Fruit fly (Drosophila melanogaster) whole organism, prepupa: ENCODE data around the gene CG31810.

Source experiments
- CG11294 ChIP-seq: fragments of 200-800 bp; sonication (Bioruptor generic); IDR thresholded peaks from 2 replicates; pipeline ENCODE4 v1.3.6; 2022; ENCODE audit warnings: missing biosample characterization, missing genetic modification characterization
- CG11762 ChIP-seq: fragments of 200-800 bp; sonication (Bioruptor generic); optimal IDR thresholded peaks from 3 replicates; lab custom pipeline; 2016; ENCODE audit warnings: missing biosample characterization, missing genetic modification characterization; ENCODE audit not compliant: insufficient read depth
- CG11902 ChIP-seq: fragments of 200-800 bp; sonication (Bioruptor generic); optimal IDR thresholded peaks from 3 replicates; lab custom pipeline; 2016; ENCODE audit warnings: missing biosample characterization, missing genetic modification characterization
- CG1621 ChIP-seq: fragments of 200-800 bp; sonication (Bioruptor generic); optimal IDR thresholded peaks from 3 replicates; lab custom pipeline; 2018; ENCODE audit warnings: missing biosample characterization, mild to moderate bottlenecking, missing genetic modification characterization
- CG31627 ChIP-seq: fragments of 200-800 bp; sonication (Bioruptor generic); optimal IDR thresholded peaks from 3 replicates; lab custom pipeline; 2016; ENCODE audit warnings: missing biosample characterization, missing genetic modification characterization
- CG34406 ChIP-seq: fragments of 200-800 bp; sonication (Bioruptor generic); optimal IDR thresholded peaks from 3 replicates; lab custom pipeline; 2016; ENCODE audit warnings: missing biosample characterization, missing genetic modification characterization
- CG6163 ChIP-seq: fragments of 200-800 bp; sonication (Bioruptor generic); IDR thresholded peaks from 3 replicates; pipeline ENCODE4 v1.3.6; 2022; ENCODE audit warnings: missing biosample characterization, missing genetic modification characterization
- CG6276 ChIP-seq: fragments of 200-800 bp; sonication (Bioruptor generic); optimal IDR thresholded peaks from 2 replicates; lab custom pipeline; 2017; ENCODE audit warnings: missing biosample characterization, mild to moderate bottlenecking, missing genetic modification characterization
- CG6808 ChIP-seq: fragments of 200-800 bp; sonication (Bioruptor generic); optimal IDR thresholded peaks from 3 replicates; lab custom pipeline; 2017; ENCODE audit warnings: missing biosample characterization, missing genetic modification characterization, mild to moderate bottlenecking, moderate library complexity, missing genetic modification reagents
- CG7368 ChIP-seq: fragments of 200-800 bp; sonication (Bioruptor generic); optimal IDR thresholded peaks from 3 replicates; lab custom pipeline; 2016; ENCODE audit warnings: missing biosample characterization, missing genetic modification characterization
- CG9139 ChIP-seq: fragments of 200-800 bp; sonication (Bioruptor generic); optimal IDR thresholded peaks from 3 replicates; lab custom pipeline; 2017; ENCODE audit warnings: missing biosample characterization, mild to moderate bottlenecking, missing genetic modification characterization
- Eip93F ChIP-seq: fragments of 200-800 bp; sonication (Bioruptor generic); optimal IDR thresholded peaks from 2 replicates; lab custom pipeline; 2016; ENCODE audit warnings: missing biosample characterization, mild to moderate bottlenecking, missing genetic modification characterization
- Ets21C ChIP-seq: fragments of 200-800 bp; sonication (Bioruptor generic); optimal IDR thresholded peaks from 3 replicates; lab custom pipeline; 2016; ENCODE audit warnings: missing biosample characterization, missing genetic modification characterization
- Ets96B ChIP-seq: fragments of 200-800 bp; optimal IDR thresholded peaks from 2 replicates; lab custom pipeline; 2019; ENCODE audit warnings: missing biosample characterization, mild to moderate bottlenecking, missing genetic modification characterization, moderate library complexity
- Hr38 ChIP-seq: sonication (Bioruptor generic); optimal IDR thresholded peaks from 2 replicates; lab custom pipeline; 2016; ENCODE audit warnings: missing biosample characterization, missing genetic modification characterization
- Hr39 ChIP-seq: fragments of 200-800 bp; sonication (Bioruptor generic); optimal IDR thresholded peaks from 2 replicates; lab custom pipeline; 2016; ENCODE audit warnings: missing biosample characterization, missing genetic modification characterization
- Hr4 ChIP-seq: fragments of 200-800 bp; sonication (Bioruptor generic); optimal IDR thresholded peaks from 3 replicates; lab custom pipeline; 2016; ENCODE audit warnings: missing biosample characterization, missing genetic modification characterization
- Lpt ChIP-seq: fragments of 200-800 bp; sonication (Bioruptor generic); optimal IDR thresholded peaks from 3 replicates; lab custom pipeline; 2016; ENCODE audit warnings: missing biosample characterization, missing genetic modification characterization
- Met ChIP-seq: fragments of 200-800 bp; sonication (Bioruptor generic); optimal IDR thresholded peaks from 3 replicates; lab custom pipeline; 2016; ENCODE audit warnings: missing biosample characterization, missing genetic modification characterization
- OdsH ChIP-seq: fragments of 200-800 bp; sonication (Bioruptor generic); optimal IDR thresholded peaks from 3 replicates; lab custom pipeline; 2016; ENCODE audit warnings: missing biosample characterization, missing genetic modification characterization
- Smox ChIP-seq: fragments of 200-800 bp; sonication (Bioruptor generic); optimal IDR thresholded peaks from 3 replicates; lab custom pipeline; 2016; ENCODE audit warnings: missing biosample characterization, missing genetic modification characterization
- Sox14 ChIP-seq: fragments of 200-800 bp; sonication (Bioruptor generic); optimal IDR thresholded peaks from 3 replicates; lab custom pipeline; 2016; ENCODE audit warnings: missing biosample characterization, missing genetic modification characterization
- Sox15 ChIP-seq: fragments of 200-800 bp; sonication (Bioruptor generic); optimal IDR thresholded peaks from 3 replicates; lab custom pipeline; 2016; ENCODE audit warnings: missing biosample characterization, missing genetic modification characterization
- acj6 ChIP-seq: fragments of 200-800 bp; sonication (Bioruptor generic); optimal IDR thresholded peaks from 3 replicates; lab custom pipeline; 2016; ENCODE audit warnings: missing biosample characterization, missing genetic modification characterization
- cyc ChIP-seq: fragments of 200-800 bp; sonication (Bioruptor generic); optimal IDR thresholded peaks from 3 replicates; lab custom pipeline; 2016; ENCODE audit warnings: missing biosample characterization, missing genetic modification characterization
- dsx ChIP-seq: fragments of 200-800 bp; optimal IDR thresholded peaks from 3 replicates; lab custom pipeline; 2019; ENCODE audit warnings: missing biosample characterization, mild to moderate bottlenecking, missing genetic modification characterization, moderate library complexity; ENCODE audit not compliant: poor library complexity, severe bottlenecking
- eg ChIP-seq: fragments of 200-800 bp; sonication (Bioruptor generic); IDR thresholded peaks from 3 replicates; pipeline ENCODE4 v1.3.6; 2022; ENCODE audit warnings: missing biosample characterization, missing genetic modification characterization
- esn ChIP-seq: fragments of 200-800 bp; sonication (Bioruptor generic); optimal IDR thresholded peaks from 2 replicates; lab custom pipeline; 2016; ENCODE audit warnings: missing biosample characterization, mild to moderate bottlenecking, missing genetic modification characterization, moderate library complexity
- fd85E ChIP-seq: fragments of 200-800 bp; sonication (Bioruptor generic); optimal IDR thresholded peaks from 3 replicates; lab custom pipeline; 2016; ENCODE audit warnings: missing biosample characterization, missing genetic modification characterization
- fkh ChIP-seq: fragments of 200-800 bp; sonication (Bioruptor generic); optimal IDR thresholded peaks from 3 replicates; lab custom pipeline; 2017; ENCODE audit warnings: missing biosample characterization, mild to moderate bottlenecking, missing genetic modification characterization, moderate library complexity
- lz ChIP-seq: fragments of 200-800 bp; sonication (Bioruptor generic); optimal IDR thresholded peaks from 3 replicates; lab custom pipeline; 2016; ENCODE audit warnings: missing biosample characterization, missing genetic modification characterization
- net ChIP-seq: fragments of 200-800 bp; sonication (Bioruptor generic); optimal IDR thresholded peaks from 3 replicates; lab custom pipeline; 2016; ENCODE audit warnings: missing biosample characterization, missing genetic modification characterization
- pdm3 ChIP-seq: fragments of 200-800 bp; sonication (Bioruptor generic); optimal IDR thresholded peaks from 3 replicates; lab custom pipeline; 2016; ENCODE audit warnings: missing biosample characterization, missing genetic modification characterization
- salr ChIP-seq, 2 experiments: fragments of 200-800 bp; sonication (Bioruptor generic); optimal IDR thresholded peaks; 3 replicates each; lab custom pipeline; 2016 to 2018; ENCODE audit warnings: missing biosample characterization in 2 of 2, missing genetic modification characterization in 2 of 2, mild to moderate bottlenecking in 1 of 2
- spab ChIP-seq: fragments of 200-800 bp; sonication (Bioruptor generic); optimal IDR thresholded peaks from 2 replicates; lab custom pipeline; 2017; ENCODE audit warnings: missing biosample characterization, mild to moderate bottlenecking, missing genetic modification characterization, missing genetic modification reagents
- topi ChIP-seq: fragments of 200-800 bp; sonication (Bioruptor generic); optimal IDR thresholded peaks from 3 replicates; lab custom pipeline; 2016; ENCODE audit warnings: missing biosample characterization, missing genetic modification characterization

CG31810 gene

DNA sequence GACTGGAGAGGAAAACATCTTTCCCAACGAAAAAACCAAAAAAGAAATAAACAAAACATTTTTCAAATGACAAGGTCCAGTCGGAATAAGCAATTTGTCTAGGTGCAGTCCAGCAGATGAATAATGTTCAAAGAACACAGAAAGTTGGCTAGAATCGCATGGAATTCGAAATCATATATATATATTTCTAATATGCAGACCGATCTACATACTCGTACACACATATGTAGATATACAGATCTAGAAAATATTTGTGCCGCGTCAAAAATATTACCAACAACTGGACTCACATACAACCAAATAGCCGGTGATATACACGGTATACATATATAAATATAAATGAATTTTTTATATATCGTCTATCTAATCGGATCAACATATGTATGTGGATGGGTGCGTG lies 12.5 kb downstream of the CG31810 start:
- TF ChIP-seq OdsH (GFP tag; lab: Kevin White, UChicago) (no peak), net (GFP tag; lab: Kevin White, UChicago) (no peak), fd85E (GFP tag; lab: Kevin White, UChicago) (no peak), Lpt (no peak), CG34406 (GFP tag; lab: Kevin White, UChicago) (no peak), CG9139 (GFP tag; lab: Kevin White, UChicago) (no peak), esn (GFP tag; lab: Kevin White, UChicago) (no peak), Sox15 (no peak), Eip93F (GFP tag; lab: Kevin White, UChicago) (no peak), topi (no peak), CG11902 (no peak), Hr39 (GFP tag; lab: Kevin White, UChicago) (no peak), Hr38 (GFP tag; lab: Kevin White, UChicago) (no peak)
- TF ChIP-seq, all 60 proteins: peak for 0

DNA sequence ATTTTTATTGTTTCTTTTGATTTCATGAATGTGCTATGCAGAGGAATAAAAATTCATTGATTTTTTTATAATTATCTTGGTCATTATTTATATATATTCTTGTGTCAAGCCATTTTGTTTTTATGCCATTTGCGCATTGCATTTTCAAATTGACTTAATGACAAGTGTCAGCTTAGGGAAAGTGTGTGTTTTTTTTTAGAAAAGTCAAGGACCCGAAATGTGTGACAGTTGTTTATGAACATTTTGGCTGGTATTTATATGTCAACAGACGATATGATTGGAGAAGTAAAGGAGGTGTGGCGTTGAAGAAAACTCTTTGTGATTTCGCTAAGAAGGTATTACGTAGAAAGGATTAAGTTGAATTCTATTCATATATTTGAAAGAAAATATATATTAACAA lies 14.5 kb downstream of the CG31810 start, which contains the start of the genes SclA and SclB:
TSS of gene SclA (plus strand) at position 301 of the 400 bp plus-strand sequence.
TSS of gene SclB (plus strand) at position 301 of the 400 bp plus-strand sequence.
- TF ChIP-seq CG11294 (no peak), pdm3 (no peak), eg (GFP tag; lab: Robert Waterston, UW) (no peak), Hr4 (no peak), Hr38 (GFP tag; lab: Kevin White, UChicago) (no peak), CG11762 (GFP tag; lab: Kevin White, UChicago) (no peak), salr (GFP tag; optimal IDR thresholded peaks at IDR 0.05; lab: Kevin White, UChicago) (no peak), Sox14 (GFP tag; lab: Kevin White, UChicago) (no peak), CG34406 (GFP tag; lab: Kevin White, UChicago) (no peak), CG31627 (GFP tag; lab: Kevin White, UChicago) (no peak), dsx (GFP tag; lab: Kevin White, UChicago) (no peak), CG7368 (GFP tag; lab: Kevin White, UChicago) (no peak), fd85E (GFP tag; lab: Kevin White, UChicago) (no peak), CG6276 (GFP tag; lab: Kevin White, UChicago) (no peak), CG6163 (GFP tag; lab: Robert Waterston, UW) (no peak)

DNA sequence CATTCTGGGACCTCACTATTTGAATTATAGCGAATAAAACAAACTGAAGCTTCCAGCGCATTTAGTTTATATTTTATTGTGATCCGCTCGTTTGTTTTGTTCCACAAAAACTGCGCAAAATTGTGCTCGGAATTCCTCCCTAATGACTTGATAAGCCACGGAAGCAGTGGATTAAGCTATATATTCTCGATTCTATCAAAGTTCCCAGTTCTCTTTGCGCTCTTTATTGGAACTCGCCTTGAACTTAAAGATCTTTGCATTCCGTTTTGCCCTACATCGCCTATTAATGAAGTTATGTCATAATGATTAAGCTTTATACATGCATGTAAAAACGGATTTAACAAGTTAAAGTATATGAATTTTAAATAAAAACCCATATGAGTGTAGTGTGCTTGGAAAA lies 15.0 kb downstream of the CG31810 start, which contains the start of gene Nepl9:
TSS of gene Nepl9 (minus strand) at position 101 of the 400 bp plus-strand sequence.
- TF ChIP-seq Sox14 (GFP tag; lab: Kevin White, UChicago) (no peak), CG6808 (GFP tag; lab: Kevin White, UChicago) (no peak), Hr38 (GFP tag; lab: Kevin White, UChicago) (no peak), lz (GFP tag; lab: Kevin White, UChicago) (no peak), spab (no peak), Eip93F (GFP tag; lab: Kevin White, UChicago) (no peak), Smox (no peak), Ets21C (GFP tag; lab: Kevin White, UChicago) (no peak), Met (GFP tag; lab: Kevin White, UChicago) (no peak)
- TF ChIP-seq, all 60 proteins: peak for 0

DNA sequence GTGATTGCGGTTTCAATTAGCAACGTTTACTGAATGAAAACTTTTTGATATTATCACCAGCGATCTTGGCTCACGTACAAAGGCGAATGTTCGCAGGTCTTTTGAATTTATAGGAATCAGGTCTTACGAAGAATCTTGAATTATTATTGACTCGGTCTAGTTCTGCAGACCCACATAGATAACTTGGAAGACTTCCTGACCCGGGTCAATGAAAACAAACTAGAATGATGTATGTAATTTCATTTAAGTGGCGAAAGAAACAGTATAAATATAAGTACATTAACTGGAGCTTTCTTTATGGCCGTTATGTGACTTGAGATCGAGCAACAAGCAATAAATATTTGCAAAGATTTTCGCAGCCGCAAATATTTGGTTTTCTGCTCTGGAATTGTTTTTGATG lies 17.8 kb downstream of the CG31810 start, which contains the start of gene CG13282:
TSS of gene CG13282 (minus strand) at position 101 of the 400 bp plus-strand sequence.
- TF ChIP-seq CG31627 (GFP tag; lab: Kevin White, UChicago), result no peak
- TF ChIP-seq Ets96B (tag; lab: Kevin White, UChicago), result no peak
- TF ChIP-seq fd85E (GFP tag; lab: Kevin White, UChicago), result no peak
- no peak for TF ChIP-seq acj6 (GFP tag; lab: Kevin White, UChicago)
- no peak for TF ChIP-seq Hr38 (GFP tag; lab: Kevin White, UChicago)
- TF ChIP-seq CG1621 (tag; lab: Kevin White, UChicago), result no peak
- TF ChIP-seq pdm3, result no peak
- no peak for TF ChIP-seq CG11294
- TF ChIP-seq cyc (GFP tag; lab: Kevin White, UChicago), result no peak
- no peak for TF ChIP-seq esn (GFP tag; lab: Kevin White, UChicago)
- no peak for TF ChIP-seq fkh (GFP tag; lab: Kevin White, UChicago)
- TF ChIP-seq, all 60 proteins: peak for 0
